Fruit fly (Drosophila melanogaster) whole organism, embryonic: ENCODE data around the gene egh.

Source experiments
- Antp ChIP-seq: fragments of 200-800 bp; sonication (Bioruptor generic); optimal IDR thresholded peaks from 3 replicates; lab custom pipeline; 2016; ENCODE audit warnings: missing biosample characterization, missing genetic modification characterization
- CG11560 ChIP-seq: fragments of 200-800 bp; sonication (Bioruptor generic); IDR thresholded peaks from 3 replicates; pipeline ENCODE4 v1.3.6; 2022; ENCODE audit warnings: missing biosample characterization, missing genetic modification characterization
- CG11723 ChIP-seq: fragments of 200-800 bp; sonication (Bioruptor generic); optimal IDR thresholded peaks from 2 replicates; lab custom pipeline; 2017; ENCODE audit warnings: missing biosample characterization, mild to moderate bottlenecking, missing genetic modification characterization
- CG12071 ChIP-seq: fragments of 200-800 bp; sonication (Bioruptor generic); optimal IDR thresholded peaks from 3 replicates; lab custom pipeline; 2018; ENCODE audit warnings: missing biosample characterization, mild to moderate bottlenecking, missing genetic modification characterization
- CG15514 ChIP-seq: fragments of 200-800 bp; sonication (Bioruptor generic); optimal IDR thresholded peaks from 3 replicates; lab custom pipeline; 2017; ENCODE audit warnings: missing biosample characterization, missing genetic modification characterization, mild to moderate bottlenecking, moderate library complexity, missing genetic modification reagents
- CG15696 ChIP-seq: fragments of 200-800 bp; sonication (Bioruptor generic); optimal IDR thresholded peaks from 2 replicates; lab custom pipeline; 2019; ENCODE audit warnings: missing biosample characterization, mild to moderate bottlenecking, missing genetic modification characterization, moderate library complexity
- CG17361 ChIP-seq: fragments of 200-800 bp; sonication (Bioruptor generic); IDR thresholded peaks from 3 replicates; pipeline ENCODE4 v1.3.6; 2022; ENCODE audit warnings: missing biosample characterization, missing genetic modification characterization
- CG17612 ChIP-seq: fragments of 200-800 bp; sonication (Bioruptor generic); IDR thresholded peaks from 2 replicates; pipeline ENCODE4 v1.3.6; 2022; ENCODE audit warnings: missing biosample characterization, missing genetic modification characterization
- CG17829 ChIP-seq: fragments of 200-800 bp; optimal IDR thresholded peaks from 2 replicates; lab custom pipeline; 2019; ENCODE audit warnings: missing biosample characterization, mild to moderate bottlenecking, missing genetic modification characterization, moderate library complexity
- CG34224 ChIP-seq: fragments of 200-800 bp; sonication (Bioruptor generic); IDR thresholded peaks from 3 replicates; pipeline ENCODE4 v1.3.6; 2022; ENCODE audit warnings: missing biosample characterization, missing genetic modification characterization; ENCODE audit not compliant: partially characterized antibody
- CG3726 ChIP-seq: fragments of 200-800 bp; sonication (Bioruptor generic); IDR thresholded peaks from 3 replicates; pipeline ENCODE4, ENCODE4 v1.3.6; 2022; ENCODE audit warnings: missing biosample characterization, missing genetic modification characterization
- CG3847 ChIP-seq: fragments of 200-800 bp; sonication (Bioruptor generic); IDR thresholded peaks from 2 replicates; pipeline ENCODE4 v1.3.6; 2022; ENCODE audit warnings: missing biosample characterization, missing genetic modification characterization
- CG4617 ChIP-seq: fragments of 200-800 bp; sonication (Bioruptor generic); optimal IDR thresholded peaks from 3 replicates; lab custom pipeline; 2016; ENCODE audit warnings: missing biosample characterization, missing genetic modification characterization, borderline replicate concordance
- CG4820 ChIP-seq: fragments of 200-800 bp; sonication (Bioruptor generic); optimal IDR thresholded peaks from 3 replicates; lab custom pipeline; 2016; ENCODE audit warnings: missing biosample characterization, missing genetic modification characterization
- CG7556 ChIP-seq: fragments of 200-800 bp; sonication (Bioruptor generic); optimal IDR thresholded peaks from 2 replicates; lab custom pipeline; 2017; ENCODE audit warnings: missing biosample characterization, mild to moderate bottlenecking, missing genetic modification characterization
- CG7963 ChIP-seq: fragments of 200-800 bp; sonication (Bioruptor generic); IDR thresholded peaks from 3 replicates; pipeline ENCODE4 v1.3.6; 2022; ENCODE audit warnings: missing biosample characterization, missing genetic modification characterization; ENCODE audit not compliant: partially characterized antibody
- CG8765 ChIP-seq: fragments of 200-800 bp; sonication (Bioruptor generic); IDR thresholded peaks from 2 replicates; pipeline ENCODE4 v1.3.6; 2022; ENCODE audit warnings: missing biosample characterization, missing genetic modification characterization
- CG9727 ChIP-seq: fragments of 200-800 bp; sonication (Bioruptor generic); optimal IDR thresholded peaks from 3 replicates; lab custom pipeline; 2017; ENCODE audit warnings: missing biosample characterization, mild to moderate bottlenecking, missing genetic modification characterization
- D ChIP-seq, 2 experiments: fragments of 200-800 bp in 1 of 2; fragments of >200 bp in 1 of 2; sonication (Bioruptor generic) in 1 of 2; optimal IDR thresholded peaks; 2 replicates in 1 of 2; 3 replicates in 1 of 2; lab custom pipeline; 2017; ENCODE audit warnings: mild to moderate bottlenecking in 1 of 2, missing biosample characterization in 1 of 2, missing genetic modification characterization in 1 of 2, missing genetic modification reagents in 1 of 2
- Dfd ChIP-seq, 2 experiments: fragments of >200 bp; optimal IDR thresholded peaks; 2 replicates each; lab custom pipeline; 2017; ENCODE audit warnings: missing biosample characterization in 2 of 2, missing genetic modification characterization in 2 of 2
- Dip2 ChIP-seq: fragments of 200-800 bp; sonication (Bioruptor generic); IDR thresholded peaks from 2 replicates; pipeline ENCODE4 v1.3.6; 2022; ENCODE audit warnings: missing biosample characterization, missing genetic modification characterization
- ERR ChIP-seq: fragments of 200-800 bp; sonication (Bioruptor generic); optimal IDR thresholded peaks from 2 replicates; lab custom pipeline; 2016; ENCODE audit warnings: missing biosample characterization, missing genetic modification characterization
- Ets65A ChIP-seq: fragments of 200-800 bp; sonication (Bioruptor generic); peaks from one replicate; lab custom pipeline; 2016; ENCODE audit warnings: missing biosample characterization, missing genetic modification characterization
- GATAe ChIP-seq: fragments of 200-800 bp; sonication (Bioruptor generic); conservative IDR thresholded peaks from 2 replicates; pipeline ENCODE4 v1.3.6; 2022; ENCODE audit warnings: missing biosample characterization, missing genetic modification characterization
- HHEX ChIP-seq: fragments of 200-800 bp; sonication (Bioruptor generic); optimal IDR thresholded peaks from 3 replicates; lab custom pipeline; 2017; ENCODE audit warnings: missing biosample characterization, mild to moderate bottlenecking, missing genetic modification characterization, missing genetic modification reagents
- HLH3B ChIP-seq: fragments of 200-800 bp; sonication (Bioruptor generic); IDR thresholded peaks from 2 replicates; pipeline ENCODE4 v1.3.6; 2022; ENCODE audit warnings: missing biosample characterization, missing genetic modification characterization
- NC2α ChIP-seq: fragments of 200-800 bp; sonication (Bioruptor generic); optimal IDR thresholded peaks from 2 replicates; lab custom pipeline; 2016; ENCODE audit warnings: missing biosample characterization, missing genetic modification characterization
- Poxn ChIP-seq: fragments of 200-800 bp; sonication (Bioruptor generic); IDR thresholded peaks from 2 replicates; pipeline ENCODE4 v1.3.6; 2022; ENCODE audit warnings: missing biosample characterization, missing genetic modification characterization
- Ptx1 ChIP-seq: fragments of 200-800 bp; sonication (Bioruptor generic); IDR thresholded peaks from 2 replicates; pipeline ENCODE4 v1.3.6; 2022; ENCODE audit warnings: missing biosample characterization, missing genetic modification characterization
- Rfx ChIP-seq: fragments of 200-800 bp; sonication (Bioruptor generic); IDR thresholded peaks from 2 replicates; pipeline ENCODE4 v1.3.6; 2022; ENCODE audit warnings: missing biosample characterization, missing genetic modification characterization
- Rx ChIP-seq: fragments of 200-800 bp; sonication (Bioruptor generic); IDR thresholded peaks from 2 replicates; pipeline ENCODE4 v1.3.6; 2022; ENCODE audit warnings: missing biosample characterization, missing genetic modification characterization
- bigmax ChIP-seq: fragments of 200-800 bp; sonication (Bioruptor generic); optimal IDR thresholded peaks from 2 replicates; lab custom pipeline; 2018; ENCODE audit warnings: missing biosample characterization, mild to moderate bottlenecking, missing genetic modification characterization
- chinmo ChIP-seq: fragments of 200-800 bp; sonication (Bioruptor generic); IDR thresholded peaks from 4 replicates; pipeline ENCODE4 v1.3.6; 2022; ENCODE audit warnings: missing biosample characterization, missing genetic modification characterization; ENCODE audit not compliant: partially characterized antibody
- cwo ChIP-seq: fragments of 200-800 bp; sonication (Bioruptor generic); optimal IDR thresholded peaks from 3 replicates; lab custom pipeline; 2017; ENCODE audit warnings: missing biosample characterization, missing genetic modification characterization, mild to moderate bottlenecking, moderate library complexity, missing genetic modification reagents
- dm ChIP-seq: fragments of 200-800 bp; sonication (Bioruptor generic); optimal IDR thresholded peaks from 3 replicates; lab custom pipeline; 2016; ENCODE audit warnings: missing biosample characterization, missing genetic modification characterization
- emc ChIP-seq: fragments of 200-800 bp; sonication (Bioruptor generic); optimal IDR thresholded peaks from 2 replicates; lab custom pipeline; 2016; ENCODE audit warnings: missing biosample characterization, missing genetic modification characterization
- grau ChIP-seq: fragments of 200-800 bp; optimal IDR thresholded peaks from 3 replicates; lab custom pipeline; 2019; ENCODE audit warnings: missing biosample characterization, mild to moderate bottlenecking, missing genetic modification characterization, moderate library complexity
- ind ChIP-seq: fragments of 200-800 bp; sonication (Bioruptor generic); optimal IDR thresholded peaks from 3 replicates; lab custom pipeline; 2016; ENCODE audit warnings: missing biosample characterization, missing genetic modification characterization
- insv ChIP-seq, 2 experiments: fragments of 200-800 bp; sonication (Bioruptor generic); optimal IDR thresholded peaks; 3 replicates each; lab custom pipeline; 2016 to 2018; ENCODE audit warnings: missing biosample characterization in 2 of 2, missing genetic modification characterization in 2 of 2
- knrl ChIP-seq: fragments of 200-800 bp; sonication (Bioruptor generic); IDR thresholded peaks from 3 replicates; pipeline ENCODE4 v1.3.6; 2022; ENCODE audit warnings: missing biosample characterization, missing genetic modification characterization; ENCODE audit not compliant: partially characterized antibody
- ranshi ChIP-seq: fragments of 200-800 bp; sonication (Bioruptor generic); IDR thresholded peaks from 2 replicates; pipeline ENCODE4 v1.3.6; 2022; ENCODE audit warnings: missing biosample characterization, missing genetic modification characterization
- sens ChIP-seq: fragments of 200-800 bp; sonication (Bioruptor generic); peaks from one replicate; lab custom pipeline; 2016; ENCODE audit warnings: missing biosample characterization, missing genetic modification characterization
- slbo ChIP-seq: fragments of 200-800 bp; sonication (Bioruptor generic); IDR thresholded peaks from 2 replicates; pipeline ENCODE4 v1.3.6; 2022; ENCODE audit warnings: missing biosample characterization, missing genetic modification characterization
- tio ChIP-seq: fragments of 200-800 bp; sonication (Bioruptor generic); optimal IDR thresholded peaks from 2 replicates; lab custom pipeline; 2017; ENCODE audit warnings: missing biosample characterization, missing genetic modification characterization, inconsistent platforms
- tup ChIP-seq: fragments of 200-800 bp; sonication (Bioruptor generic); optimal IDR thresholded peaks from 2 replicates; lab custom pipeline; 2016; ENCODE audit warnings: missing biosample characterization, mild to moderate bottlenecking, missing genetic modification characterization, moderate library complexity
- zen2 ChIP-seq: fragments of 200-800 bp; sonication (Bioruptor generic); IDR thresholded peaks from 3 replicates; pipeline ENCODE4 v1.3.6; 2022; ENCODE audit warnings: missing biosample characterization, missing genetic modification characterization; ENCODE audit not compliant: partially characterized antibody

egh gene

dm6 chrX:2633847-2634776 lies 45.8 kb downstream of the egh start, which contains the start of gene sgg (continued):
- TF ChIP-seq insv (GFP tag; optimal IDR thresholded peaks at IDR 0.05; lab: Kevin White, UChicago) (no peak), Rx (GFP tag; lab: Robert Waterston, UW) (no peak), CG34224 (no peak), CG4617 (GFP tag; lab: Kevin White, UChicago) (peak; percentile 53), emc (GFP tag; lab: Kevin White, UChicago) (no peak), CG11560 (peak; percentile 98), CG12071 (GFP tag; lab: Kevin White, UChicago) (no peak)

- TF ChIP-seq CG15514 (GFP tag; lab: Kevin White, UChicago) (no peak), tup (no peak), D (optimal IDR thresholded peaks at IDR 0.05; lab: Kevin White, UChicago) (no peak), D (GFP tag; optimal IDR thresholded peaks at IDR 0.05; lab: Kevin White, UChicago) (no peak), ind (GFP tag; lab: Kevin White, UChicago) (no peak), CG3726 (0 out of 3 replicates have a peak, but pooled peaks have one; percentile 48), cwo (GFP tag; lab: Kevin White, UChicago) (no peak), GATAe (no peak), zen2 (no peak), grau (tag; lab: Kevin White, UChicago) (peak; percentile 11), ranshi (GFP tag; lab: Robert Waterston, UW) (no peak), ERR (no peak), Dfd (GFP tag; optimal IDR thresholded peaks at IDR 0.05; lab: Kevin White, UChicago) (no peak), bigmax (GFP tag; lab: Kevin White, UChicago) (no peak), CG9727 (GFP tag; lab: Kevin White, UChicago) (peak; percentile 21), CG4820 (GFP tag; lab: Kevin White, UChicago) (no peak), knrl (no peak), CG17829 (tag; lab: Kevin White, UChicago) (no peak), CG3847 (GFP tag; lab: Robert Waterston, UW) (no peak), CG17612 (GFP tag; lab: Robert Waterston, UW) (no peak), Rfx (GFP tag; lab: Robert Waterston, UW) (peak; percentile 15; the same call in 1 of the 2 replicates), HHEX (GFP tag; lab: Kevin White, UChicago) (no peak), slbo (GFP tag; lab: Robert Waterston, UW) (peak; percentile 21; the same call in 1 of the 2 replicates), CG11723 (GFP tag; lab: Kevin White, UChicago) (no peak), Antp (GFP tag; lab: Kevin White, UChicago) (no peak), sens (GFP tag; lab: Kevin White, UChicago) (peak; percentile 71), CG17361 (GFP tag; lab: Robert Waterston, UW) (0 out of 3 replicates have a peak, but pooled peaks have one; percentile 11), HLH3B (GFP tag; lab: Robert Waterston, UW) (0 out of 2 replicates have a peak, but pooled peaks have one; percentile 11), Dip2 (GFP tag; lab: Robert Waterston, UW) (no peak), Ets65A (GFP tag; lab: Kevin White, UChicago) (peak; percentile 76), NC2α (GFP tag; lab: Kevin White, UChicago) (no peak), CG15696 (no peak), chinmo (no peak), CG8765 (GFP tag; lab: Robert Waterston, UW) (no peak), CG7963 (no peak), tio (GFP tag; lab: Kevin White, UChicago) (no peak), CG7556 (GFP tag; lab: Kevin White, UChicago) (no peak), Ptx1 (GFP tag; lab: Robert Waterston, UW) (0 out of 2 replicates have a peak, but pooled peaks have one; percentile 15), dm (GFP tag; lab: Kevin White, UChicago) (no peak), Poxn (GFP tag; lab: Robert Waterston, UW) (no peak)
Measured at dm6 chrX:2635075-2635643, 46.9 kb downstream of the egh start.
